Fruit fly (Drosophila melanogaster): ENCODE measurements around the gene TP53INP.
A peak's percentile ranks its signal among the peaks of the same experiment; 100 is the strongest.

TP53INP gene

DNA sequence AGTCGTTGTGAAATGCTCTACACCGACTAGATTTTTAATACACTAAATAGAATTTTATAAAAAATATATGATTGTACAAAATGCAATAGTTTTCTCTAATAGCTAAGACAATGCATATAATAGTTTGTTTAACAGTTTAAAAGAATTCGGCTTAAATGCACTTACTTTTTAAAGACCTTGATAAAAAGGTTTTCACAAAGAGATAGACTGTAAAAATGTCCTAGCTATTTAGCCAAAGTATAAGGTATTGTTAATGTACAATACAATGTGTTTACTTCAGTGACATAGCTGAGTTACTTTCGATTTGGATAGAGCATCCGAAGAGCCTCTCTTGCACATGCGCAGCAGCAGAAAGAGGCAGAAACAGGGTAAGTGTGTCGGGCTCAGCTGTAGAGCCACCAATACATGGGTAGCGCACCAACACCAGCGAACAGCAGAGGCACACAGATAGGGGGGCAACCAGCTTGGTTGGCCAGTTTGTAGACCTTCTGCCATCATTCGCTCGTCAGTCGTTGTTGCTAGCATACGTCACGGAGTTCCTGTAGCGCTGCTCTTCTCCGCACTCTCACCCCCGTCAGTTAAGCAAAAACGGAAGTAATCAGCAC is at the start of gene TP53INP (continued):
- TF ChIP-seq CG18476 (GFP tag; optimal IDR thresholded peaks at IDR 0.05) (peak; percentile 92), CG4820 (GFP tag; optimal IDR thresholded peaks at IDR 0.05) (peak; percentile 84), CG17802 (tag; optimal IDR thresholded peaks at IDR 0.05) (peak; percentile 14), stc (GFP tag; IDR thresholded peaks at IDR 0.05) (peak; percentile 66), HmgZ (tag; optimal IDR thresholded peaks at IDR 0.05) (peak; percentile 64), Camta (GFP tag; optimal IDR thresholded peaks at IDR 0.05) (peak; percentile 60), Sox100B (GFP tag; optimal IDR thresholded peaks at IDR 0.05) (peak; percentile 93), zf30C (GFP tag; optimal IDR thresholded peaks at IDR 0.05) (no peak), CG2889 (GFP tag; IDR thresholded peaks at IDR 0.05) (no peak), CG12236 (GFP tag; optimal IDR thresholded peaks at IDR 0.05) (peak; percentile 52), dmrt11E (tag; optimal IDR thresholded peaks at IDR 0.05) (peak; percentile 91), onecut (GFP tag; IDR thresholded peaks at IDR 0.05) (peak; percentile 66), Oaz (GFP tag; IDR thresholded peaks at IDR 0.05) (peak; percentile 40; the same call in 1 of the 2 replicates), pum (GFP tag; optimal IDR thresholded peaks at IDR 0.05) (peak; percentile 75), NK7.1 (GFP tag; optimal IDR thresholded peaks at IDR 0.05) (peak; percentile 60), Jarid2 (GFP tag; optimal IDR thresholded peaks at IDR 0.05) (peak; percentile 68), CG6272 (GFP tag; IDR thresholded peaks at IDR 0.05) (0 out of 2 replicates have a peak, but pooled peaks have one; percentile 20), CG6791 (GFP tag; IDR thresholded peaks at IDR 0.05; ENCODE audit: partially characterized antibody) (peak; percentile 41; the same call in 1 of the 3 replicates), nom (GFP tag; optimal IDR thresholded peaks at IDR 0.05) (peak; percentile 29), CG6683 (GFP tag; optimal IDR thresholded peaks at IDR 0.05) (peak; percentile 63), otp (GFP tag; IDR thresholded peaks at IDR 0.05) (no peak), CG12071 (GFP tag; optimal IDR thresholded peaks at IDR 0.05) (peak; percentile 57), CG13624 (GFP tag; optimal IDR thresholded peaks at IDR 0.05) (peak; percentile 77), phol (tag; optimal IDR thresholded peaks at IDR 0.05) (peak; percentile 94), ranshi (GFP tag; IDR thresholded peaks at IDR 0.05) (peak; percentile 67), kni (GFP tag; optimal IDR thresholded peaks at IDR 0.05) (peak; percentile 67), crp (GFP tag; optimal IDR thresholded peaks at IDR 0.05) (peak in 1 of 2 experiments; percentile 74), danr (GFP tag; IDR thresholded peaks at IDR 0.05) (peak; percentile 57; the same call in 1 of the 2 replicates), Ptx1 (GFP tag; IDR thresholded peaks at IDR 0.05) (peak; percentile 81), CG7786 (GFP tag; optimal IDR thresholded peaks at IDR 0.05) (peak; percentile 73), pan (optimal IDR thresholded peaks at IDR 0.05) (no peak), pan (GFP tag; optimal IDR thresholded peaks at IDR 0.05 in 1 of 2, IDR thresholded peaks at IDR 0.05 in 1 of 2) (no peak), corto (GFP tag; optimal IDR thresholded peaks at IDR 0.05) (peak; percentile 61), insv (GFP tag; optimal IDR thresholded peaks at IDR 0.05) (peak in 1 of 2 experiments; percentile 66), HmgD (GFP tag; optimal IDR thresholded peaks at IDR 0.05) (peak; percentile 18), CG17361 (GFP tag; IDR thresholded peaks at IDR 0.05) (peak; percentile 96), CG9817 (tag; optimal IDR thresholded peaks at IDR 0.05) (peak; percentile 83), slp2 (GFP tag; optimal IDR thresholded peaks at IDR 0.05) (peak; percentile 69), Usf (GFP tag; optimal IDR thresholded peaks at IDR 0.05) (peak; percentile 74), Blimp-1 (GFP tag; optimal IDR thresholded peaks at IDR 0.05) (peak; percentile 87), al (GFP tag; IDR thresholded peaks at IDR 0.05) (peak; percentile 44; the same call in 1 of the 2 replicates), kay (GFP tag; optimal IDR thresholded peaks at IDR 0.05) (peak; percentile 72), CG13287 (GFP tag; IDR thresholded peaks at IDR 0.05; ENCODE audit: partially characterized antibody) (peak; percentile 28; the same call in 1 of the 2 replicates), CG2875 (GFP tag; optimal IDR thresholded peaks at IDR 0.05) (peak; percentile 80), Med (GFP tag) (peak; percentile 90), Side (GFP tag; optimal IDR thresholded peaks at IDR 0.05) (peak; percentile 65), Doc2 (GFP tag; IDR thresholded peaks at IDR 0.05) (no peak), NFAT (GFP tag; IDR thresholded peaks at IDR 0.05) (no peak), Hmx (GFP tag; optimal IDR thresholded peaks at IDR 0.05) (no peak)
